Worm (Caenorhabditis elegans) whole organism, early embryonic: ENCODE data around the gene nhr-187.

Experiments
- B0310.2 ChIP-seq: sonication (generic microtip); optimal IDR thresholded peaks from 2 replicates; lab custom pipeline; 2016; ENCODE audit warnings: mild to moderate bottlenecking, missing genetic modification characterization, missing compliant biosample characterization
- F13C5.2 ChIP-seq: sonication (generic microtip); optimal IDR thresholded peaks from 2 replicates; lab custom pipeline; 2017; ENCODE audit warnings: mild to moderate bottlenecking, missing genetic modification characterization, inconsistent platforms, missing compliant biosample characterization
- aly-1 ChIP-seq: sonication (generic microtip); optimal IDR thresholded peaks from 2 replicates; lab custom pipeline; 2016; ENCODE audit warnings: missing genetic modification characterization, missing compliant biosample characterization
- ama-1 ChIP-seq: fragments of 150-350 bp; optimal IDR thresholded peaks from 2 replicates; lab custom pipeline; 2014
- ets-7 ChIP-seq: sonication (generic microtip); optimal IDR thresholded peaks from 2 replicates; lab custom pipeline; 2016; ENCODE audit warnings: missing genotype, missing genetic modification characterization, missing compliant biosample characterization
- hmbx-1 ChIP-seq: sonication (generic microtip); optimal IDR thresholded peaks from 2 replicates; lab custom pipeline; 2016; ENCODE audit warnings: mild to moderate bottlenecking, missing genetic modification characterization, missing compliant biosample characterization
- sea-1 ChIP-seq: fragments of 200-800 bp; sonication (Bioruptor generic); conservative IDR thresholded peaks from 2 replicates; pipeline ENCODE4 v1.3.6; 2022; ENCODE audit warnings: missing genetic modification characterization, missing compliant biosample characterization
- tbx-11 ChIP-seq: fragments of 200-800 bp; sonication (Bioruptor generic); IDR thresholded peaks from 2 replicates; pipeline ENCODE4 v1.3.6; 2022; ENCODE audit warnings: missing genetic modification characterization, missing compliant biosample characterization

DNA sequence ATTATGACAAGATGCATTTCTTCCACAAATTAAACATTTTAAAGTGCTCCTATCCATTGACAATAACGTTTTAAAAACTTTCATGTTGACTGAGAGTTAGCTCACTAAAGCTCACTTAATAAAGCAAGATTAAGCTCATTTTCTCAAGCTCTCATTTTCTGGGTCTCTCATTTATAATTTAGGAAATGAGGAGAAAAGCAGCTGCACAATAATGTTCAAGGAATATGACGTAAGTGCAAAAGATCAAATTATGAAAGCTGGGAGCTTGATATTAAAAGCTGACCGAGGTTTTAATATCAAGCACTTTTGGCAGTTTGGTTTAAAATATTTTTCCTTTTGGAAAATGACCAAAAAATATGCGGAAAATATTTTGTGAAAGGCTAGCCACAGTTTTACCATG is 5.0 kb downstream of the nhr-187 start, which contains the start of gene nhr-188:
- TF ChIP-seq tbx-11 (no peak), ama-1 (lab: Kevin White, UChicago) (no peak), B0310.2 (tag; lab: Kevin White, UChicago) (no peak), aly-1 (tag; lab: Kevin White, UChicago) (no peak), F13C5.2 (no peak), sea-1 (no peak), ets-7 (no peak), hmbx-1 (tag; lab: Kevin White, UChicago) (no peak)
